Worm (Caenorhabditis elegans) whole organism, L4 larva: ENCODE measurements around the gene gei-13.

Source experiments
- D1046.2 ChIP-seq: fragments of 200-800 bp; sonication (Bioruptor generic); IDR thresholded peaks from 2 replicates; pipeline ENCODE4 v1.3.6; 2022; ENCODE audit warnings: missing genetic modification characterization, missing compliant biosample characterization
- F10B5.3 ChIP-seq: sonication (generic microtip); optimal IDR thresholded peaks from 2 replicates; lab custom pipeline; 2016; ENCODE audit warnings: mild to moderate bottlenecking, missing genetic modification characterization, missing compliant biosample characterization
- F26F4.8 ChIP-seq: fragments of 200-800 bp; sonication (Bioruptor generic); conservative IDR thresholded peaks from 2 replicates; pipeline ENCODE4 v1.3.6; 2022; ENCODE audit warnings: missing genetic modification characterization, missing compliant biosample characterization
- F37D6.2 ChIP-seq: sonication (generic microtip); optimal IDR thresholded peaks from 2 replicates; lab custom pipeline; 2016; ENCODE audit warnings: mild to moderate bottlenecking, missing genetic modification characterization, missing compliant biosample characterization
- F44E2.7 ChIP-seq: fragments of 200-800 bp; sonication (Bioruptor generic); IDR thresholded peaks from 2 replicates; pipeline ENCODE4 v2.1.2; 2022; ENCODE audit warnings: missing genetic modification characterization, missing compliant biosample characterization
- R02D3.7 ChIP-seq: fragments of 150-350 bp; sonication (generic microtip); optimal IDR thresholded peaks from 3 replicates; lab custom pipeline; 2014; ENCODE audit warnings: missing biosample characterization, missing genetic modification characterization
- Y105C5A.15 ChIP-seq: fragments of 200-800 bp; sonication (Bioruptor generic); IDR thresholded peaks from 2 replicates; pipeline ENCODE4 v1.3.6; 2022; ENCODE audit warnings: missing genetic modification characterization, missing compliant biosample characterization
- aha-1 ChIP-seq: fragments of 150-350 bp; peaks from one replicate; lab custom pipeline; 2014; ENCODE audit warnings: missing biosample characterization, missing genetic modification characterization
- arid-1 ChIP-seq: fragments of 200-800 bp; sonication (Bioruptor generic); conservative IDR thresholded peaks from 2 replicates; pipeline ENCODE4 v1.3.6; 2022; ENCODE audit warnings: missing genetic modification reagents, missing genetic modification characterization, missing compliant biosample characterization
- ceh-28 ChIP-seq: fragments of 150-350 bp; optimal IDR thresholded peaks from 2 replicates; lab custom pipeline; 2014; ENCODE audit warnings: missing biosample characterization, missing genetic modification reagents, missing genetic modification characterization
- ceh-32 ChIP-seq: sonication (generic microtip); optimal IDR thresholded peaks from 2 replicates; lab custom pipeline; 2016; ENCODE audit warnings: mild to moderate bottlenecking, missing genetic modification characterization, missing compliant biosample characterization; ENCODE audit not compliant: poor library complexity
- ceh-44 ChIP-seq: fragments of 200-800 bp; sonication (Bioruptor generic); IDR thresholded peaks from 2 replicates; pipeline ENCODE4 v1.3.6; 2022; ENCODE audit warnings: missing genetic modification reagents, missing genetic modification characterization, missing compliant biosample characterization
- ceh-62 ChIP-seq: sonication (generic microtip); optimal IDR thresholded peaks from 2 replicates; lab custom pipeline; 2017; ENCODE audit warnings: missing biosample characterization, missing genetic modification characterization
- ctbp-1 ChIP-seq: fragments of 200-800 bp; sonication (Bioruptor generic); IDR thresholded peaks from 2 replicates; pipeline ENCODE4 v1.3.6; 2022; ENCODE audit warnings: missing genetic modification reagents, missing genetic modification characterization, missing compliant biosample characterization
- daf-12 ChIP-seq: fragments of 150-350 bp; optimal IDR thresholded peaks from 2 replicates; lab custom pipeline; 2014; ENCODE audit warnings: missing biosample characterization, missing genetic modification reagents, missing genetic modification characterization
- daf-19 ChIP-seq: fragments of 200-800 bp; sonication (Bioruptor generic); conservative IDR thresholded peaks from 2 replicates; pipeline ENCODE4 v1.3.6; 2022; ENCODE audit warnings: missing genetic modification characterization, missing compliant biosample characterization
- daf-8 ChIP-seq: fragments of 200-800 bp; sonication (Bioruptor generic); IDR thresholded peaks from 2 replicates; pipeline ENCODE4 v1.3.6; 2022; ENCODE audit warnings: missing genetic modification characterization, missing compliant biosample characterization
- dmd-6 ChIP-seq: fragments of 200-800 bp; sonication (Bioruptor generic); IDR thresholded peaks from 2 replicates; pipeline ENCODE4 v1.3.6; 2022; ENCODE audit warnings: missing genetic modification reagents, missing genetic modification characterization, missing compliant biosample characterization
- dmd-8 ChIP-seq: fragments of 200-800 bp; sonication (Bioruptor generic); IDR thresholded peaks from 2 replicates; pipeline ENCODE4 v1.3.6; 2022; ENCODE audit warnings: missing genetic modification characterization, missing compliant biosample characterization
- dmd-9 ChIP-seq: fragments of 200-800 bp; sonication (Bioruptor generic); IDR thresholded peaks from 2 replicates; pipeline ENCODE4 v1.3.6; 2022; ENCODE audit warnings: missing genetic modification reagents, missing genetic modification characterization, missing compliant biosample characterization
- dpl-1 ChIP-seq: fragments of 150-350 bp; optimal IDR thresholded peaks from 2 replicates; lab custom pipeline; 2014; ENCODE audit warnings: missing biosample characterization, missing genetic modification reagents, missing genetic modification characterization
- duxl-1 ChIP-seq: sonication (generic microtip); optimal IDR thresholded peaks from 2 replicates; lab custom pipeline; 2016; ENCODE audit warnings: mild to moderate bottlenecking, missing genetic modification characterization, moderate library complexity, missing compliant biosample characterization; ENCODE audit not compliant: poor library complexity
- dve-1 ChIP-seq: sonication (generic microtip); optimal IDR thresholded peaks from 2 replicates; lab custom pipeline; 2017; ENCODE audit warnings: antibody characterized with exemption, mild to moderate bottlenecking, missing genetic modification characterization, missing compliant biosample characterization; ENCODE audit not compliant: insufficient read depth
- egl-27 ChIP-seq: sonication (generic microtip); optimal IDR thresholded peaks from 3 replicates; lab custom pipeline; 2017; ENCODE audit warnings: missing biosample characterization, missing genetic modification reagents, missing genetic modification characterization
- egl-43 ChIP-seq: fragments of 200-800 bp; sonication (Bioruptor generic); IDR thresholded peaks from 2 replicates; pipeline ENCODE4 v1.3.6; 2022; ENCODE audit warnings: missing genetic modification reagents, missing genetic modification characterization, missing compliant biosample characterization
- hif-1 ChIP-seq, 2 experiments: sonication (generic microtip); optimal IDR thresholded peaks; 2 replicates each; lab custom pipeline; 2016 to 2017; ENCODE audit warnings: missing compliant biosample characterization in 2 of 2, missing genetic modification characterization in 2 of 2, missing genetic modification reagents in 2 of 2, missing genotype in 2 of 2, mild to moderate bottlenecking in 1 of 2
- hlh-30 ChIP-seq: sonication (generic microtip); optimal IDR thresholded peaks from 2 replicates; lab custom pipeline; 2017; ENCODE audit warnings: antibody characterized with exemption, mild to moderate bottlenecking, missing genetic modification characterization, missing compliant biosample characterization; ENCODE audit not compliant: insufficient read depth
- hmg-1.1 ChIP-seq: fragments of 200-800 bp; sonication (Bioruptor generic); IDR thresholded peaks from 2 replicates; pipeline ENCODE4 v1.3.6; 2022; ENCODE audit warnings: missing genetic modification reagents, missing genetic modification characterization, missing compliant biosample characterization
- jun-1 ChIP-seq: fragments of 150-350 bp; optimal IDR thresholded peaks from 2 replicates; lab custom pipeline; 2014; ENCODE audit warnings: missing biosample characterization, missing genetic modification reagents, missing genetic modification characterization
- lin-38 ChIP-seq: fragments of 200-800 bp; sonication (Bioruptor generic); IDR thresholded peaks from 2 replicates; pipeline ENCODE4 v1.3.6; 2022; ENCODE audit warnings: missing genetic modification reagents, missing genetic modification characterization, missing compliant biosample characterization
- madf-5 ChIP-seq, 2 experiments: fragments of 200-800 bp; sonication (Bioruptor generic); IDR thresholded peaks; 2 replicates each; pipeline ENCODE4 v1.3.6; 2022; ENCODE audit warnings: missing compliant biosample characterization in 2 of 2, missing genetic modification characterization in 2 of 2
- madf-9 ChIP-seq: fragments of 200-800 bp; sonication (Bioruptor generic); conservative IDR thresholded peaks from 2 replicates; pipeline ENCODE4 v1.3.6; 2022; ENCODE audit warnings: missing genetic modification reagents, missing genetic modification characterization, missing compliant biosample characterization
- mes-2 ChIP-seq: sonication (generic microtip); optimal IDR thresholded peaks from 2 replicates; lab custom pipeline; 2016; ENCODE audit warnings: missing genotype, mild to moderate bottlenecking, missing genetic modification characterization, missing compliant biosample characterization; ENCODE audit not compliant: poor library complexity, severe bottlenecking
- mxl-2 ChIP-seq: fragments of 200-800 bp; sonication (Bioruptor generic); conservative IDR thresholded peaks from 2 replicates; pipeline ENCODE4 v1.3.6; 2022; ENCODE audit warnings: missing genetic modification reagents, missing genetic modification characterization, missing compliant biosample characterization
- nhr-25 ChIP-seq: sonication (generic microtip); optimal IDR thresholded peaks from 2 replicates; lab custom pipeline; 2017; ENCODE audit warnings: missing genetic modification characterization, mild to moderate bottlenecking, missing compliant biosample characterization, antibody characterized with exemption, moderate library complexity, borderline replicate concordance; ENCODE audit not compliant: insufficient read depth
- nhr-28 ChIP-seq: fragments of 150-350 bp; optimal IDR thresholded peaks from 2 replicates; lab custom pipeline; 2014; ENCODE audit warnings: missing biosample characterization, missing genetic modification characterization
- nhr-6 ChIP-seq: fragments of 150-350 bp; optimal IDR thresholded peaks from 2 replicates; lab custom pipeline; 2014; ENCODE audit warnings: missing biosample characterization, missing genetic modification characterization
- php-3 ChIP-seq: fragments of 200-800 bp; sonication (Bioruptor generic); IDR thresholded peaks from 2 replicates; pipeline ENCODE4 v1.3.6; 2022; ENCODE audit warnings: missing genetic modification reagents, missing genetic modification characterization, missing compliant biosample characterization
- pqm-1 ChIP-seq: sonication (generic microtip); optimal IDR thresholded peaks from 2 replicates; lab custom pipeline; 2017; ENCODE audit warnings: missing biosample characterization, missing genetic modification characterization
- rbr-2 ChIP-seq: sonication (generic microtip); optimal IDR thresholded peaks from 2 replicates; lab custom pipeline; 2016; ENCODE audit warnings: missing genotype, missing genetic modification characterization, missing compliant biosample characterization
- sdz-12 ChIP-seq: fragments of 200-800 bp; sonication (Bioruptor generic); optimal IDR thresholded peaks from 2 replicates; lab custom pipeline; 2018; ENCODE audit warnings: mild to moderate bottlenecking, missing genetic modification characterization, missing compliant biosample characterization
- snpc-4 ChIP-seq: fragments of 150-350 bp; optimal IDR thresholded peaks from 2 replicates; lab custom pipeline; 2014; ENCODE audit warnings: missing biosample characterization, missing genetic modification characterization
- spr-3 ChIP-seq: fragments of 200-800 bp; sonication (Bioruptor generic); optimal IDR thresholded peaks from 2 replicates; lab custom pipeline; 2018; ENCODE audit warnings: mild to moderate bottlenecking, missing genetic modification characterization, missing compliant biosample characterization
- tag-97 ChIP-seq: fragments of 200-800 bp; sonication (Bioruptor generic); IDR thresholded peaks from 2 replicates; pipeline ENCODE4 v1.3.6; 2022; ENCODE audit warnings: missing genetic modification characterization, missing compliant biosample characterization
- tra-1 ChIP-seq: fragments of 200-800 bp; sonication (Bioruptor generic); IDR thresholded peaks from 2 replicates; pipeline ENCODE4 v1.3.6; 2022; ENCODE audit warnings: missing genetic modification reagents, missing genetic modification characterization, missing compliant biosample characterization
- unc-62 ChIP-seq, 3 experiments: fragments of 150-350 bp in 1 of 3; sonication (generic microtip); optimal IDR thresholded peaks in 2 of 3; peaks in 1 of 3; 1 replicate in 1 of 3; 2 replicates in 2 of 3; lab custom pipeline; 2014 to 2017; ENCODE audit warnings: missing biosample characterization in 3 of 3, missing genetic modification characterization in 3 of 3, missing genetic modification reagents in 3 of 3, missing genotype in 1 of 3
- zag-1 ChIP-seq: fragments of 150-350 bp; optimal IDR thresholded peaks from 2 replicates; lab custom pipeline; 2014; ENCODE audit warnings: missing biosample characterization, missing genetic modification characterization
- zip-11 ChIP-seq: fragments of 200-800 bp; sonication (Bioruptor generic); IDR thresholded peaks from 2 replicates; pipeline ENCODE4 v1.3.6; 2022; ENCODE audit warnings: missing genetic modification characterization, missing compliant biosample characterization
- ztf-11 ChIP-seq: fragments of 150-350 bp; optimal IDR thresholded peaks from 2 replicates; lab custom pipeline; 2014; ENCODE audit warnings: missing biosample characterization, missing genetic modification characterization

Gene gei-13

ce11 chrIII:9665490-9666179 is 28.7 kb upstream of the gei-13 start:
- TF ChIP-seq hlh-30 (tag; lab: Kevin White, UChicago) (peak; percentile 17), egl-43 (GFP tag; lab: Robert Waterston, UW) (no peak), F10B5.3 (tag; lab: Kevin White, UChicago) (no peak), aha-1 (tag; lab: Kevin White, UChicago) (peak; percentile 94), lin-38 (GFP tag; lab: Robert Waterston, UW) (no peak), unc-62 (GFP tag; optimal IDR thresholded peaks at IDR 0.05 in 1 of 2; lab: Kevin White, UChicago) (peak in 1 of 2 experiments; percentile 98), unc-62 (tag; optimal IDR thresholded peaks at IDR 0.05; lab: Kevin White, UChicago) (no peak), ctbp-1 (0 out of 2 replicates have a peak, but pooled peaks have one; percentile 21), madf-5 (GFP tag; IDR thresholded peaks at IDR 0.05; lab: Robert Waterston, UW) (no peak), ceh-62 (tag; lab: Kevin White, UChicago) (no peak), php-3 (peak; percentile 61), arid-1 (GFP tag; lab: Robert Waterston, UW) (0 out of 2 replicates have a peak, but pooled peaks have one; percentile 34), F44E2.7 (GFP tag; lab: Robert Waterston, UW) (no peak), ceh-32 (tag; lab: Kevin White, UChicago) (no peak), daf-12 (tag; lab: Kevin White, UChicago) (no peak), rbr-2 (peak; percentile 18), sdz-12 (GFP tag; lab: Kevin White, UChicago) (no peak), ztf-11 (tag; lab: Kevin White, UChicago) (no peak), dmd-9 (no peak), daf-8 (GFP tag; lab: Robert Waterston, UW) (no peak), hmg-1.1 (GFP tag; lab: Robert Waterston, UW) (peak; percentile 59; the same call in 1 of the 2 replicates), zip-11 (GFP tag; lab: Robert Waterston, UW) (no peak), nhr-6 (tag; lab: Kevin White, UChicago) (no peak), spr-3 (GFP tag; lab: Kevin White, UChicago) (no peak), tra-1 (GFP tag; lab: Robert Waterston, UW) (no peak), madf-9 (GFP tag; lab: Robert Waterston, UW) (no peak), mes-2 (tag; lab: Kevin White, UChicago) (no peak), daf-19 (GFP tag; lab: Robert Waterston, UW) (no peak), mxl-2 (GFP tag; lab: Robert Waterston, UW) (no peak), pqm-1 (tag; lab: Kevin White, UChicago) (peak; percentile 56), dmd-8 (GFP tag; lab: Robert Waterston, UW) (no peak), D1046.2 (GFP tag; lab: Robert Waterston, UW) (0 out of 2 replicates have a peak, but pooled peaks have one; percentile 5), ceh-28 (tag; lab: Kevin White, UChicago) (no peak), F26F4.8 (GFP tag; lab: Robert Waterston, UW) (no peak), dmd-6 (GFP tag; lab: Robert Waterston, UW) (peak; percentile 88), R02D3.7 (tag; lab: Kevin White, UChicago) (no peak), ceh-44 (no peak), hif-1 (tag; optimal IDR thresholded peaks at IDR 0.05; lab: Kevin White, UChicago) (peak in 1 of 2 experiments; percentile 23), jun-1 (tag; lab: Kevin White, UChicago) (no peak), nhr-28 (tag; lab: Kevin White, UChicago) (peak; percentile 46), nhr-25 (tag; lab: Kevin White, UChicago) (no peak), dpl-1 (GFP tag; lab: Kevin White, UChicago) (no peak), Y105C5A.15 (GFP tag; lab: Robert Waterston, UW) (no peak), dve-1 (tag; lab: Kevin White, UChicago) (peak; percentile 56), F37D6.2 (tag; lab: Kevin White, UChicago) (peak; percentile 31), egl-27 (tag; lab: Kevin White, UChicago) (no peak), zag-1 (tag; lab: Kevin White, UChicago) (no peak), duxl-1 (tag; lab: Kevin White, UChicago) (no peak), snpc-4 (tag; lab: Kevin White, UChicago) (no peak), tag-97 (no peak)
